Fruit fly (Drosophila melanogaster) whole organism, embryonic: Measurements from ENCODE around the gene Lsp2.

ENCODE experiments used
- CG6254 ChIP-seq: fragments of 200-800 bp; sonication (Bioruptor generic); optimal IDR thresholded peaks from 3 replicates; lab custom pipeline; 2017; ENCODE audit warnings: mild to moderate bottlenecking, missing biosample characterization, missing genetic modification reagents, missing genetic modification characterization
- Med ChIP-seq: fragments of 200-800 bp; sonication (Bioruptor generic); peaks from one replicate; lab custom pipeline; 2016; ENCODE audit warnings: missing biosample characterization, missing genetic modification characterization, mild to moderate bottlenecking, inconsistent platforms, moderate library complexity

dm6 chr3L:12096799-12097662 is 32.2 kb upstream of the Lsp2 start:
- TF ChIP-seq Med = peak; percentile 72
- TF ChIP-seq CG6254 = no peak
